Fruit fly (Drosophila melanogaster) whole organism, adult: ENCODE measurements around the gene Tig.

ENCODE experiments used
- CG11617 ChIP-seq: fragments of 200-800 bp; sonication (Bioruptor generic); optimal IDR thresholded peaks from 2 replicates; lab custom pipeline; 2017; ENCODE audit warnings: mild to moderate bottlenecking, missing biosample characterization, missing genetic modification reagents, missing genetic modification characterization
- CG12768 ChIP-seq: fragments of 200-800 bp; sonication (Bioruptor generic); optimal IDR thresholded peaks from 2 replicates; lab custom pipeline; 2017; ENCODE audit warnings: missing biosample characterization, missing genetic modification characterization, mild to moderate bottlenecking, moderate library complexity, missing genetic modification reagents
- CG14711 ChIP-seq: fragments of 200-800 bp; sonication (Bioruptor generic); optimal IDR thresholded peaks from 2 replicates; lab custom pipeline; 2018; ENCODE audit warnings: missing biosample characterization, mild to moderate bottlenecking, missing genetic modification characterization, moderate library complexity
- CG1620 ChIP-seq: fragments of 200-800 bp; sonication (Bioruptor generic); optimal IDR thresholded peaks from 2 replicates; lab custom pipeline; 2016; ENCODE audit warnings: missing biosample characterization, missing genetic modification characterization
- CG33017 ChIP-seq: fragments of 200-800 bp; sonication (Bioruptor generic); optimal IDR thresholded peaks from 2 replicates; lab custom pipeline; 2018; ENCODE audit warnings: missing biosample characterization, mild to moderate bottlenecking, missing genetic modification characterization, moderate library complexity
- CG5204 ChIP-seq: fragments of 200-800 bp; sonication (Bioruptor generic); optimal IDR thresholded peaks from 2 replicates; lab custom pipeline; 2016; ENCODE audit warnings: missing biosample characterization, missing genetic modification characterization
- CG7045 ChIP-seq: fragments of 200-800 bp; sonication (Bioruptor generic); optimal IDR thresholded peaks from 2 replicates; lab custom pipeline; 2017; ENCODE audit warnings: missing biosample characterization, mild to moderate bottlenecking, missing genetic modification characterization
- CG7101 ChIP-seq: fragments of 200-800 bp; sonication (Bioruptor generic); optimal IDR thresholded peaks from 2 replicates; lab custom pipeline; 2018; ENCODE audit warnings: missing biosample characterization, mild to moderate bottlenecking, missing genetic modification characterization, moderate library complexity
- Clk ChIP-seq: fragments of 200-800 bp; sonication (Bioruptor generic); optimal IDR thresholded peaks from 2 replicates; lab custom pipeline; 2017; ENCODE audit warnings: missing biosample characterization, missing genetic modification characterization
- Crg-1 ChIP-seq: fragments of 200-800 bp; sonication (Bioruptor generic); optimal IDR thresholded peaks from 2 replicates; lab custom pipeline; 2016; ENCODE audit warnings: missing biosample characterization, missing genetic modification characterization
- Hr96 ChIP-seq: fragments of 200-800 bp; sonication (Bioruptor generic); optimal IDR thresholded peaks from 2 replicates; lab custom pipeline; 2016; ENCODE audit warnings: missing biosample characterization, missing genetic modification characterization
- Mnt ChIP-seq: fragments of 200-800 bp; sonication (Bioruptor generic); optimal IDR thresholded peaks from 2 replicates; lab custom pipeline; 2016; ENCODE audit warnings: missing biosample characterization, mild to moderate bottlenecking, missing genetic modification characterization
- bab1 ChIP-seq: fragments of 200-800 bp; sonication (Bioruptor generic); optimal IDR thresholded peaks from 3 replicates; lab custom pipeline; 2019; ENCODE audit warnings: missing biosample characterization, mild to moderate bottlenecking, missing genetic modification characterization, moderate library complexity
- cic ChIP-seq: fragments of 200-800 bp; sonication (Bioruptor generic); optimal IDR thresholded peaks from 2 replicates; lab custom pipeline; 2017; ENCODE audit warnings: missing biosample characterization, mild to moderate bottlenecking, missing genetic modification characterization, moderate library complexity
- cnc ChIP-seq, 2 experiments: fragments of >200 bp; optimal IDR thresholded peaks; 2 replicates each; lab custom pipeline; 2017
- kay ChIP-seq: fragments of 200-800 bp; sonication (Bioruptor generic); peaks from one replicate; lab custom pipeline; 2016; ENCODE audit warnings: missing biosample characterization, missing genetic modification characterization, borderline replicate concordance
- ovo ChIP-seq: fragments of 200-800 bp; sonication (Bioruptor generic); optimal IDR thresholded peaks from 2 replicates; lab custom pipeline; 2016; ENCODE audit warnings: missing biosample characterization, missing genetic modification characterization
- pad ChIP-seq: fragments of 200-800 bp; sonication (Bioruptor generic); optimal IDR thresholded peaks from 3 replicates; lab custom pipeline; 2017; ENCODE audit warnings: missing biosample characterization, missing genetic modification characterization, mild to moderate bottlenecking, moderate library complexity, missing genetic modification reagents
- tj ChIP-seq: fragments of 200-800 bp; sonication (Bioruptor generic); optimal IDR thresholded peaks from 3 replicates; lab custom pipeline; 2017; ENCODE audit warnings: missing biosample characterization, mild to moderate bottlenecking, missing genetic modification characterization, moderate library complexity
- toe ChIP-seq: fragments of 200-800 bp; sonication (Bioruptor generic); optimal IDR thresholded peaks from 2 replicates; lab custom pipeline; 2016; ENCODE audit warnings: missing biosample characterization, missing genetic modification characterization

Gene Tig

dm6 chr2L:6464780-6465179, 41.7 kb upstream of the Tig start:
- no peak for TF ChIP-seq CG14711 (tag; lab: Kevin White, UChicago)
- TF ChIP-seq Clk (GFP tag; lab: Kevin White, UChicago), result no peak
- TF ChIP-seq cnc (optimal IDR thresholded peaks at IDR 0.05; lab: Kevin White, UChicago), result no peak
- TF ChIP-seq tj, result no peak

DNA sequence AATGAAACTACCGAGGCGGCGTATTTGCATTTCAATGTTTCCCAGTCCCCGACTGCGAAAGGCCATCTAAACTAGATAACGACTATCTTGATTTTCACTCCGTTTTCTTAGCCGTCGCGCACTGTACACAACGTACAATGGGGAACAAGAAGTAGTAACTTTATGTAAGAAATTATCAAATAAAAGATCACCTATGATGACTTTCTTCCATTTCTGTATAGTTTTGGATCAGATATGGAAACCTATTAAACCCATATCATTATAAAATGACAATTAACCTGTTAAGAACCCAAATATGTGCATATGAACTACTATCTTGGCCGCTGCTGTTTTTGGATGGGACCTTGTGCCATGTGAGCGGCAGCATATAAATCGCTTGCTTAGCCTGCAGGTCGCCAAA, 41.2 kb upstream of the Tig start:
- TF ChIP-seq CG11617 (GFP tag; lab: Kevin White, UChicago), result no peak
- no peak for TF ChIP-seq Hr96 (GFP tag; lab: Kevin White, UChicago)
- TF ChIP-seq CG1620 (GFP tag; lab: Kevin White, UChicago), result no peak
- TF ChIP-seq pad (GFP tag; lab: Kevin White, UChicago), result no peak
- no peak for TF ChIP-seq cnc (optimal IDR thresholded peaks at IDR 0.05; lab: Kevin White, UChicago)
- TF ChIP-seq bab1 (GFP tag; lab: Kevin White, UChicago), result no peak
- TF ChIP-seq toe (GFP tag; lab: Kevin White, UChicago), result no peak
- no peak for TF ChIP-seq CG33017
- no peak for TF ChIP-seq CG12768 (GFP tag; lab: Kevin White, UChicago)
- TF ChIP-seq ovo, result no peak
- no peak for TF ChIP-seq CG5204 (GFP tag; lab: Kevin White, UChicago)

- TF ChIP-seq CG33017 (no peak), Hr96 (GFP tag; lab: Kevin White, UChicago) (no peak), cic (GFP tag; lab: Kevin White, UChicago) (no peak), bab1 (GFP tag; lab: Kevin White, UChicago) (no peak), Crg-1 (GFP tag; lab: Kevin White, UChicago) (no peak), CG7101 (no peak), Mnt (no peak), tj (no peak), CG1620 (GFP tag; lab: Kevin White, UChicago) (no peak), ovo (no peak), CG11617 (GFP tag; lab: Kevin White, UChicago) (no peak), toe (GFP tag; lab: Kevin White, UChicago) (no peak), CG5204 (GFP tag; lab: Kevin White, UChicago) (no peak), CG12768 (GFP tag; lab: Kevin White, UChicago) (no peak), Clk (GFP tag; lab: Kevin White, UChicago) (no peak), CG7045 (no peak), pad (GFP tag; lab: Kevin White, UChicago) (no peak), cnc (optimal IDR thresholded peaks at IDR 0.05; lab: Kevin White, UChicago) (no peak)
Measured at dm6 chr2L:6463392-6463791, 40.3 kb upstream of the Tig start.

- TF ChIP-seq Mnt (no peak), Clk (GFP tag; lab: Kevin White, UChicago) (no peak), toe (GFP tag; lab: Kevin White, UChicago) (no peak), Hr96 (GFP tag; lab: Kevin White, UChicago) (no peak), CG7101 (no peak), ovo (no peak), kay (no peak), tj (no peak), CG14711 (tag; lab: Kevin White, UChicago) (no peak), Crg-1 (GFP tag; lab: Kevin White, UChicago) (no peak), pad (GFP tag; lab: Kevin White, UChicago) (no peak), cic (GFP tag; lab: Kevin White, UChicago) (no peak), cnc (optimal IDR thresholded peaks at IDR 0.05; lab: Kevin White, UChicago) (no peak), CG12768 (GFP tag; lab: Kevin White, UChicago) (no peak), bab1 (GFP tag; lab: Kevin White, UChicago) (no peak), CG1620 (GFP tag; lab: Kevin White, UChicago) (no peak), CG5204 (GFP tag; lab: Kevin White, UChicago) (no peak), CG33017 (no peak)
Measured at dm6 chr2L:6462259-6462658, 39.1 kb upstream of the Tig start.

DNA sequence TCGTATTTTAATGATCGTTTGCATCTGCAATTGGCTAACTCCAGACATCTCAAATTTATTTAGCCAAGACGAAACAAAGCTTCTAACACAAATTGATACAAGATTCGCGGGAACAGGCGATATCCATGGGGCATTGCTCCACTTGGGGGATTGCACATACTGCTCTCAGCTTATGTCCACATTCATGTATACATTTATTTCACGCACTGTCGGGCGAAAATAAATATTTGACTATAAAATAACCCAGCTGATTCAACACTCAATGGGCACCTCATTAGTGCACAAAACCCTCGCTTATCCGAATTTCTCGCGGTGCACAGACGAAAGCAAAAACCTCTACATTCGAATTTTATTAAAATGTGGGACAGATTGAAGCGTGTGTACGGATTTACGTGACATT, 38.4 kb upstream of the Tig start:
- TF ChIP-seq pad (GFP tag; lab: Kevin White, UChicago) (no peak), Mnt (no peak), CG33017 (no peak), kay (peak; percentile 38), cic (GFP tag; lab: Kevin White, UChicago) (no peak)

dm6 chr2L:6457583-6457982, 34.5 kb upstream of the Tig start:
- no peak for TF ChIP-seq CG14711 (tag; lab: Kevin White, UChicago)
- no peak for TF ChIP-seq Clk (GFP tag; lab: Kevin White, UChicago)
- peak; percentile 2 for TF ChIP-seq Mnt

DNA sequence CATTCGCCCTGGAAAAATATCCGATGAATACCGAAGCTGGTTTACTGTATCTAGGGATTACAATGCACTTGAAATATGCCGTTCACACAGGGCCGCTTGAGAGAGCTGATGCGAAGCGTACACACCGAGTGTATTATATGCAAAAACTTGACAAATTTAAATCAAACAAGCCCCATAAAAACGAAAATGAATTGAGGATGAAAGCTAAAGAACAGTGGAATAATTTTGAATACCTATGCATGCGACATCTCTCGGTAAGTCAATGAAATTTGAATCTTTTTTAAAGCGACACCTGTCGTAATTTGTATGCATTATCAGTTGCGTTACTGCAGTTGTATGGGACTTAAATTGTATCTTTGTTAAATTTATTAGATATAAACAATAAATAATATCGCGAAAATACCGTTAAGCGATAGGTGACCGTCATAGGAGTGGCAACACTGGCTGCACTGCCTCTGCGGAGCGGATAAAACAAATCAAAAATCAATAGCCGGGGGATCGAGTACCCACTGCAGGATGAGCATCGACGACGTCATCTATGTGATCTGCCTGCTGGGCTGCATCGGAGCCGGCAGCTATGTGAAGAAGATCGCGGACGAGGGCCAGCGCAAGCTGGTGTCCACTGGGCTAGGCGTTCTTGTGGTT, 33.0 kb upstream of the Tig start, which contains the start of gene frj:
Gene frj, plus strand, starts transcription at position 98 of the 645 bp plus-strand sequence.
- TF ChIP-seq CG33017 (no peak), Crg-1 (GFP tag; lab: Kevin White, UChicago) (peak; percentile 33), CG11617 (GFP tag; lab: Kevin White, UChicago) (peak; percentile 2), ovo (peak; percentile 43), cnc (optimal IDR thresholded peaks at IDR 0.05; lab: Kevin White, UChicago) (no peak), toe (GFP tag; lab: Kevin White, UChicago) (peak; percentile 68), CG7101 (peak; percentile 56), CG7045 (peak; percentile 20), CG12768 (GFP tag; lab: Kevin White, UChicago) (peak; percentile 47), CG14711 (tag; lab: Kevin White, UChicago) (peak; percentile 54), Clk (GFP tag; lab: Kevin White, UChicago) (no peak), Mnt (peak; percentile 11), tj (peak; percentile 15), CG1620 (GFP tag; lab: Kevin White, UChicago) (peak; percentile 56), kay (no peak)
